Fruit fly (Drosophila melanogaster) whole organism: ENCODE measurements around the gene CG31253.

Source experiments
- CG8478 ChIP-seq: fragments of >200 bp; optimal IDR thresholded peaks from 2 replicates; lab custom pipeline; 2018; ENCODE audit warnings: inconsistent platforms
- Dll ChIP-seq: fragments of >200 bp; optimal IDR thresholded peaks from 2 replicates; lab custom pipeline; 2017
- EcR ChIP-seq, 2 experiments: fragments of >200 bp; optimal IDR thresholded peaks; 2 replicates each; lab custom pipeline; 2017; ENCODE audit warnings: missing biosample characterization in 2 of 2, missing genetic modification characterization in 2 of 2, missing genetic modification reagents in 2 of 2
- pan ChIP-seq: fragments of >200 bp; optimal IDR thresholded peaks from 2 replicates; lab custom pipeline; 2017
- psq ChIP-seq: fragments of >200 bp; optimal IDR thresholded peaks from 2 replicates; lab custom pipeline; 2017
- usp ChIP-seq: fragments of >200 bp; optimal IDR thresholded peaks from 2 replicates; lab custom pipeline; 2017; ENCODE audit warnings: missing biosample characterization, missing genetic modification characterization, mixed read lengths

DNA sequence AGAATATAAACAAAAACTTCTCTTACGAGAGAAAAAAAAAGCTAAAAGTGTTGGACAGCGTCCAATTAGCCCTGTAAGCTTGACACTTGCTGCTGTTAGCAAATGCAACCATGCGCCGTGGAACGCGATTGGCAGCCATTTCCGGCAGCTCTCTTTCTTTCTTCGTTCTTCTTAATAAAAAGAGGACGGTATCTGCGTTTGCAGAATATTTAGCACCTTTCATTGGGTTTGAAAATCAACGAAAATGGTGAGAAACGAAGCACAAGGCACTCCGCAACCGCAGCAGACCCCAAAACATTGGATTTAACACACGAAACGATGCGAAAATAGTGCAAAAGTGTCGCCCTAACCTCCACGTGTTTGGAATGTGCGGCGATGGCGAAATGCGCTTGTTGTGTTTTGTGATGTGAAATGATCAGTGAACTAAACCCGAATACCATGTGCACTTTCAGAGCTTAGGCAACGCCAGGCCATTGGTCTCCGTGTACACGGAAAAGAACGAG lies 37.6 kb downstream of the CG31253 start, which contains the start of gene RpL4:
- TF ChIP-seq CG8478 (no peak), usp (GFP tag; lab: Kevin White, UChicago) (no peak), pan (lab: Kevin White, UChicago) (no peak), Dll (lab: Kevin White, UChicago) (no peak), psq (lab: Kevin White, UChicago) (no peak), EcR (GFP tag; optimal IDR thresholded peaks at IDR 0.05; lab: Kevin White, UChicago) (no peak)
